Worm (Caenorhabditis elegans): ENCODE data around the gene C09G12.17.

- TF ChIP-seq him-1 (tag; optimal IDR thresholded peaks at IDR 0.05): no peak
- TF ChIP-seq W03F9.2 (tag; optimal IDR thresholded peaks at IDR 0.05): no peak
These were observed 20.3 kb upstream of the C09G12.17 start, which contains the start of gene unc-33 for ce11 chrIV:3516586-3516985.
